Worm (Caenorhabditis elegans): ENCODE data around the gene K02B2.6.

ce11 chrIV:5941236-5941976 lies 20.7 kb downstream of the K02B2.6 start, which contains the start of gene pfkb-1.2:
- TF ChIP-seq ztf-11 (tag; optimal IDR thresholded peaks at IDR 0.05), result no peak
- no peak for TF ChIP-seq nhr-237 (tag; optimal IDR thresholded peaks at IDR 0.05)
- TF ChIP-seq nhr-28 (tag; optimal IDR thresholded peaks at IDR 0.05), result no peak
- no peak for TF ChIP-seq pha-4 (tag; optimal IDR thresholded peaks at IDR 0.05)
- TF ChIP-seq ces-1 (GFP tag; optimal IDR thresholded peaks at IDR 0.05), result peak; percentile 50
